Fruit fly (Drosophila melanogaster): ENCODE measurements around the gene CG10588.

Gene CG10588

DNA sequence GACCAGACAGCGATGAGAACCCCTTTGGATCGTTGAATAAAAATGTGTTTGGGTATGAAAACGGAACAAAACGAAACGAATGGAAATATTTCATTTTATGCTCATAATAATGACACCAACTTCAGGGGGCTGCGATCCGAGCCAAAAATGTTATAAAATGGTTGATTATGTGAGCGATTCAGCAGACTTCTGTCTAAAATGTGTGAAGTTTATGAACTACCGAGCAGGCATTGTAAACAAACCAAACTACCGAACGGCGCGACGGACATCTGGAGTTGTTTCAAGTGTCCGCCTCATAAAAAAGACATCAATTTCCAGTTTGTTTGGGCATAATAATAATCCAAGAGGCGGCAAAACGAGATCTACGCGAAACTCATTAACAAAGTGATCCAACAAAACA is 36.2 kb upstream of the CG10588 start:
- TF ChIP-seq CG3407 (GFP tag; optimal IDR thresholded peaks at IDR 0.05), result no peak
- no peak for TF ChIP-seq Eip74EF (GFP tag; optimal IDR thresholded peaks at IDR 0.05)
- TF ChIP-seq Dll (GFP tag; IDR thresholded peaks at IDR 0.05; ENCODE audit: partially characterized antibody), result no peak
- TF ChIP-seq fu2 (GFP tag; optimal IDR thresholded peaks at IDR 0.05), result no peak
- peak; percentile 59 for TF ChIP-seq twi (tag; optimal IDR thresholded peaks at IDR 0.05)
- peak; percentile 45 for TF ChIP-seq Abd-B (GFP tag; optimal IDR thresholded peaks at IDR 0.05)
- no peak for TF ChIP-seq da (GFP tag; optimal IDR thresholded peaks at IDR 0.05)
- no peak for TF ChIP-seq CG13287 (GFP tag; IDR thresholded peaks at IDR 0.05; ENCODE audit: partially characterized antibody)
- TF ChIP-seq CG3995 (GFP tag; optimal IDR thresholded peaks at IDR 0.05), result no peak
- no peak for TF ChIP-seq CG4360 (GFP tag; IDR thresholded peaks at IDR 0.05)
- TF ChIP-seq hb (GFP tag; IDR thresholded peaks at IDR 0.05; ENCODE audit: partially characterized antibody), result no peak
- no peak for TF ChIP-seq CG18599 (GFP tag; optimal IDR thresholded peaks at IDR 0.05)
- TF ChIP-seq CG15269 (tag; optimal IDR thresholded peaks at IDR 0.05), result peak; percentile 34
- no peak for TF ChIP-seq Nf-YA (GFP tag; IDR thresholded peaks at IDR 0.05)
- peak; percentile 61 for TF ChIP-seq sd (tag; optimal IDR thresholded peaks at IDR 0.05)
- no peak for TF ChIP-seq mld (GFP tag; IDR thresholded peaks at IDR 0.05; ENCODE audit: partially characterized antibody)
- TF ChIP-seq Hey (tag; optimal IDR thresholded peaks at IDR 0.05), result no peak
- no peak for TF ChIP-seq ase (GFP tag; IDR thresholded peaks at IDR 0.05)
- TF ChIP-seq lov (optimal IDR thresholded peaks at IDR 0.05), result no peak
- no peak for TF ChIP-seq lov (GFP tag; IDR thresholded peaks at IDR 0.05)
- TF ChIP-seq CG12155 (GFP tag; optimal IDR thresholded peaks at IDR 0.05), result no peak
- peak; percentile 49 for TF ChIP-seq Med (GFP tag)
- no peak for TF ChIP-seq CG1024 (GFP tag; IDR thresholded peaks at IDR 0.05)
- no peak for TF ChIP-seq Trl (optimal IDR thresholded peaks at IDR 0.05)
- no peak for TF ChIP-seq Trl (GFP tag; optimal IDR thresholded peaks at IDR 0.05)
- TF ChIP-seq CG4282 (GFP tag; optimal IDR thresholded peaks at IDR 0.05), result no peak

DNA sequence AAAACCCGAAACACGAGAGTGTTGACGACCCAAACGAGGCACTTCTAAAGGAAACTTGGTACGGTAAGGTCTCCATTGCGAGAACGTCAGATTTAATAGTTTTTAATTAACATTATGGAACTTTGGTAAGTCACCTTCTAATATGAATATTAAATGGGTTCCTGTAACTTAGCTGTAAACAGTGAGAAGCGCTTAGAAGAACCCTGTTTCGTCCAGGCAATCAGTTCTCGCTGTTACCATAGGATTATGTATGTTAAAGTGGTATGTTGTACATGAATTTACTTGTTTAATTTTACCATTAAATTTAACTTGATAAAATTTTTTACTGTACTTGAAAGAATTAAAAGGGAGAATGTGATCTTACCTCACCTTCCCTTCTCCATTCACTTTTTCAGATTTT is 34.9 kb upstream of the CG10588 start:
- no peak for TF ChIP-seq CG6689 (GFP tag; IDR thresholded peaks at IDR 0.05)
- no peak for TF ChIP-seq CG10462 (GFP tag; optimal IDR thresholded peaks at IDR 0.05)
- TF ChIP-seq dysf (GFP tag; IDR thresholded peaks at IDR 0.05), result no peak
- TF ChIP-seq wor (GFP tag; IDR thresholded peaks at IDR 0.05), result no peak
- no peak for TF ChIP-seq Dp (GFP tag; optimal IDR thresholded peaks at IDR 0.05)
- TF ChIP-seq CG9609 (GFP tag; optimal IDR thresholded peaks at IDR 0.05), result no peak
- no peak for TF ChIP-seq Usf (GFP tag; optimal IDR thresholded peaks at IDR 0.05)
- TF ChIP-seq CG11085 (GFP tag; IDR thresholded peaks at IDR 0.05), result no peak
- TF ChIP-seq zfh2 (GFP tag; optimal IDR thresholded peaks at IDR 0.05), result no peak
- no peak for TF ChIP-seq Kr (GFP tag; optimal IDR thresholded peaks at IDR 0.05)
- no peak for TF ChIP-seq Atf-2 (GFP tag; optimal IDR thresholded peaks at IDR 0.05)
- no peak for TF ChIP-seq Vsx1 (GFP tag; optimal IDR thresholded peaks at IDR 0.05)
- no peak for TF ChIP-seq sima (GFP tag; optimal IDR thresholded peaks at IDR 0.05)
- TF ChIP-seq CG12104 (GFP tag; optimal IDR thresholded peaks at IDR 0.05), result no peak
- no peak for TF ChIP-seq Drgx (GFP tag; IDR thresholded peaks at IDR 0.05)
- TF ChIP-seq CG14710 (tag; optimal IDR thresholded peaks at IDR 0.05), result no peak
- no peak for TF ChIP-seq HLHmδ (GFP tag; optimal IDR thresholded peaks at IDR 0.05)
- no peak for TF ChIP-seq Hey (tag; optimal IDR thresholded peaks at IDR 0.05)
- TF ChIP-seq zen2 (GFP tag; IDR thresholded peaks at IDR 0.05; ENCODE audit: partially characterized antibody), result no peak
- no peak for TF ChIP-seq exex (tag; optimal IDR thresholded peaks at IDR 0.05)
- TF ChIP-seq CG8281 (tag; optimal IDR thresholded peaks at IDR 0.05), result no peak
- TF ChIP-seq Neu2 (GFP tag; optimal IDR thresholded peaks at IDR 0.05; ENCODE audit: borderline replicate concordance), result no peak
- TF ChIP-seq h (optimal IDR thresholded peaks at IDR 0.05), result no peak
- TF ChIP-seq her (GFP tag; optimal IDR thresholded peaks at IDR 0.05), result no peak
- no peak for TF ChIP-seq CG16813 (GFP tag; IDR thresholded peaks at IDR 0.05; ENCODE audit: partially characterized antibody)
- no peak for TF ChIP-seq CG34224 (GFP tag; IDR thresholded peaks at IDR 0.05; ENCODE audit: partially characterized antibody)
- TF ChIP-seq CoRest (tag; optimal IDR thresholded peaks at IDR 0.05), result peak; percentile 39
- no peak for TF ChIP-seq NFAT (GFP tag; IDR thresholded peaks at IDR 0.05)

Measured in whole organism, embryonic.